Worm (Caenorhabditis elegans) whole organism, young adult: ENCODE data around the gene ttr-51.

Experiments
- F23B12.7 ChIP-seq: sonication (generic microtip); optimal IDR thresholded peaks from 2 replicates; lab custom pipeline; 2017; ENCODE audit warnings: missing genetic modification characterization, mild to moderate bottlenecking, missing compliant biosample characterization, antibody characterized with exemption, moderate library complexity; ENCODE audit not compliant: insufficient read depth
- F52B5.7 ChIP-seq: sonication (generic microtip); optimal IDR thresholded peaks from 2 replicates; lab custom pipeline; 2016; ENCODE audit warnings: mild to moderate bottlenecking, missing genetic modification characterization, missing compliant biosample characterization
- F55B11.4 ChIP-seq: sonication (generic microtip); optimal IDR thresholded peaks from 2 replicates; lab custom pipeline; 2016; ENCODE audit warnings: missing compliant biosample characterization, missing genetic modification characterization, borderline replicate concordance; ENCODE audit not compliant: insufficient read depth
- K11D2.4 ChIP-seq: fragments of 200-800 bp; sonication (Bioruptor generic); IDR thresholded peaks from 2 replicates; pipeline ENCODE4 v1.3.6; 2022; ENCODE audit warnings: missing genetic modification reagents, missing genetic modification characterization, missing compliant biosample characterization
- ama-1 ChIP-seq, 3 experiments: fragments of 150-350 bp in 1 of 3; sonication (generic microtip) in 2 of 3; optimal IDR thresholded peaks; 2 replicates each; lab custom pipeline; 2014 to 2018; ENCODE audit warnings: missing biosample characterization in 2 of 3, missing genetic modification characterization in 2 of 3, missing genetic modification reagents in 2 of 3
- ceh-27 ChIP-seq: fragments of 200-800 bp; sonication (Bioruptor generic); optimal IDR thresholded peaks from 2 replicates; lab custom pipeline; 2018; ENCODE audit warnings: mild to moderate bottlenecking, missing genetic modification characterization, moderate library complexity, missing compliant biosample characterization
- madf-3 ChIP-seq: fragments of 200-800 bp; sonication (Bioruptor generic); IDR thresholded peaks from 2 replicates; pipeline ENCODE4 v1.3.6; 2022; ENCODE audit warnings: missing genetic modification reagents, missing genetic modification characterization, missing compliant biosample characterization
- nfya-1 ChIP-seq: sonication (generic microtip); optimal IDR thresholded peaks from 2 replicates; lab custom pipeline; 2017; ENCODE audit warnings: antibody characterized with exemption, missing compliant biosample characterization, missing genetic modification characterization, borderline replicate concordance; ENCODE audit not compliant: insufficient read depth
- nhr-27 ChIP-seq: fragments of 200-800 bp; sonication (Bioruptor generic); optimal IDR thresholded peaks from 2 replicates; lab custom pipeline; 2018; ENCODE audit warnings: mild to moderate bottlenecking, missing genetic modification characterization, moderate library complexity, missing compliant biosample characterization
- ztf-25 ChIP-seq: fragments of 200-800 bp; sonication (Bioruptor generic); IDR thresholded peaks from 2 replicates; pipeline ENCODE4 v1.3.6; 2022; ENCODE audit warnings: missing genetic modification reagents, missing genetic modification characterization, missing compliant biosample characterization

DNA sequence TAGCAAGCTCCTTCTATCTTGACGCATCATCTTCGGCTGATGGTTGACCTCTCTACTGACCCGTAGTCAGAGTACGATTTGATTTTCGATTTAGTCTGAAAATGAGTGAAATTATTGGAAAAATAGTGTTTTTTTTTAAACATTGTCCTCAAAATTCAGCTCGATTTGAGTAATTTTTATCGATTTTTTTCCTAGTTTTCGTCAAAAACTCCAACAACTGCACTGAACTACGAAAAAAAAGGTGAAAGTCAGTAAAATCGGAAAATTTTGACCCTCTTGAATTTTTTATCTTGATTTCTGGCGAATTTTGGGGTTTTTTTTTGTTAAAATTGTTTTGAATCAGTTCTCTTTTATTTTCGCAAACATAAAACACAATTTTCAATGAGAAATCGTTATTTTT lies 48.1 kb downstream of the ttr-51 start, which contains the start of gene ced-3:
- TF ChIP-seq K11D2.4 (no peak), ama-1 (optimal IDR thresholded peaks at IDR 0.05; lab: Kevin White, UChicago) (no peak), ama-1 (GFP tag; optimal IDR thresholded peaks at IDR 0.05; lab: Kevin White, UChicago) (no peak), F52B5.7 (tag; lab: Kevin White, UChicago) (no peak), F55B11.4 (tag; lab: Kevin White, UChicago) (no peak), nfya-1 (no peak), nhr-27 (tag; lab: Kevin White, UChicago) (no peak), ceh-27 (GFP tag; lab: Kevin White, UChicago) (no peak), ztf-25 (GFP tag; lab: Robert Waterston, UW) (no peak), F23B12.7 (tag; lab: Kevin White, UChicago) (no peak), madf-3 (GFP tag; lab: Robert Waterston, UW) (no peak)
